Worm (Caenorhabditis elegans): ENCODE measurements around the gene C10B5.3.
"Not testable (repeated sequence)": the region's sequence is repeated elsewhere in the genome, so short reads cannot be mapped to it uniquely, and the experiment has no call there.

DNA sequence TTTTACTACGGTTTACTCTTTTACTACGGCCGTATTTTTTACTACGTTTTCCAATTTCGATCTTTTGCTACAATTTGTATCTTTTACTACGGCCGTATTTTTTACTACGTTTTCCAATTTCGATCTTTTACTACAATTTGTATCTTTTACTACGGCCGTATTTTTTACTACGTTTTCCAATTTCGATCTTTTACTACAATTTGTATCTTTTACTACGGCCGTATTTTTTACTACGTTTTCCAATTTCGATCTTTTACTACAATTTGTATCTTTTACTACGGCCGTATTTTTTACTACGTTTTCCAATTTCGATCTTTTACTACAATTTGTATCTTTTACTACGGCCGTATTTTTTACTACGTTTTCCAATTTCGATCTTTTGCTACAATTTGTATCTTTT lies 13.2 kb downstream of the C10B5.3 start, which contains the start of gene F25G6.1:
- not testable (repeated sequence) for TF ChIP-seq ces-1 (GFP tag; optimal IDR thresholded peaks at IDR 0.05); nhr-28 (tag; optimal IDR thresholded peaks at IDR 0.05)

Measured in whole organism, L4 larva.